Fruit fly (Drosophila melanogaster) whole organism, embryonic: ENCODE results near the gene CG17906.

Experiments
- B-H2 ChIP-seq: fragments of 200-800 bp; sonication (Bioruptor generic); optimal IDR thresholded peaks from 2 replicates; lab custom pipeline; 2018; ENCODE audit warnings: missing biosample characterization, mild to moderate bottlenecking, missing genetic modification characterization
- Bteb2 ChIP-seq: fragments of 200-800 bp; sonication (Bioruptor generic); optimal IDR thresholded peaks from 2 replicates; lab custom pipeline; 2016; ENCODE audit warnings: missing biosample characterization, missing genetic modification characterization
- CG10209 ChIP-seq: fragments of 200-800 bp; sonication (Bioruptor generic); optimal IDR thresholded peaks from 3 replicates; lab custom pipeline; 2017; ENCODE audit warnings: missing biosample characterization, mild to moderate bottlenecking, missing genetic modification characterization, missing genetic modification reagents
- CG11560 ChIP-seq: fragments of 200-800 bp; sonication (Bioruptor generic); IDR thresholded peaks from 3 replicates; pipeline ENCODE4 v1.3.6; 2022; ENCODE audit warnings: missing biosample characterization, missing genetic modification characterization
- CG12155 ChIP-seq: fragments of 200-800 bp; sonication (Bioruptor generic); optimal IDR thresholded peaks from 3 replicates; lab custom pipeline; 2016; ENCODE audit warnings: missing biosample characterization, missing genetic modification characterization
- CG12299 ChIP-seq: fragments of 200-800 bp; sonication (Bioruptor generic); optimal IDR thresholded peaks from 2 replicates; lab custom pipeline; 2018; ENCODE audit warnings: missing biosample characterization, mild to moderate bottlenecking, missing genetic modification characterization
- CG13123 ChIP-seq: fragments of 200-800 bp; sonication (Bioruptor generic); optimal IDR thresholded peaks from 2 replicates; lab custom pipeline; 2016; ENCODE audit warnings: missing biosample characterization, missing genetic modification characterization
- CG18619 ChIP-seq: fragments of 200-800 bp; sonication (Bioruptor generic); optimal IDR thresholded peaks from 3 replicates; lab custom pipeline; 2017; ENCODE audit warnings: missing biosample characterization, mild to moderate bottlenecking, missing genetic modification characterization
- CG2678 ChIP-seq: fragments of 200-800 bp; sonication (Bioruptor generic); optimal IDR thresholded peaks from 3 replicates; lab custom pipeline; 2019; ENCODE audit warnings: missing biosample characterization, mild to moderate bottlenecking, missing genetic modification characterization, moderate library complexity
- CG30431 ChIP-seq: fragments of 200-800 bp; sonication (Bioruptor generic); optimal IDR thresholded peaks from 2 replicates; lab custom pipeline; 2017; ENCODE audit warnings: missing biosample characterization, missing genetic modification characterization
- CG4404 ChIP-seq: fragments of 200-800 bp; sonication (Bioruptor generic); IDR thresholded peaks from 2 replicates; pipeline ENCODE4 v1.3.6; 2022; ENCODE audit warnings: missing biosample characterization, missing genetic modification characterization
- CG4730 ChIP-seq: fragments of 200-800 bp; sonication (Bioruptor generic); IDR thresholded peaks from 2 replicates; pipeline ENCODE4 v1.3.6; 2022; ENCODE audit warnings: missing biosample characterization, missing genetic modification characterization
- CG6175 ChIP-seq: fragments of 200-800 bp; sonication (Bioruptor generic); IDR thresholded peaks from 3 replicates; pipeline ENCODE4 v1.3.6; 2022; ENCODE audit warnings: missing biosample characterization, missing genetic modification characterization
- CG6683 ChIP-seq: fragments of 200-800 bp; sonication (Bioruptor generic); optimal IDR thresholded peaks from 2 replicates; lab custom pipeline; 2017; ENCODE audit warnings: missing biosample characterization, mild to moderate bottlenecking, missing genetic modification characterization, missing genetic modification reagents
- CG8089 ChIP-seq: fragments of 200-800 bp; sonication (Bioruptor generic); optimal IDR thresholded peaks from 3 replicates; lab custom pipeline; 2016; ENCODE audit warnings: missing biosample characterization, missing genetic modification characterization
- CG8359 ChIP-seq: fragments of 200-800 bp; sonication (Bioruptor generic); optimal IDR thresholded peaks from 2 replicates; lab custom pipeline; 2017; ENCODE audit warnings: missing biosample characterization, mild to moderate bottlenecking, missing genetic modification characterization, borderline replicate concordance
- CG8478 ChIP-seq: fragments of >200 bp; optimal IDR thresholded peaks from 2 replicates; lab custom pipeline; 2018
- D ChIP-seq, 2 experiments: fragments of 200-800 bp in 1 of 2; fragments of >200 bp in 1 of 2; sonication (Bioruptor generic) in 1 of 2; optimal IDR thresholded peaks; 2 replicates in 1 of 2; 3 replicates in 1 of 2; lab custom pipeline; 2017; ENCODE audit warnings: mild to moderate bottlenecking in 1 of 2, missing biosample characterization in 1 of 2, missing genetic modification characterization in 1 of 2, missing genetic modification reagents in 1 of 2
- Dfd ChIP-seq, 2 experiments: fragments of >200 bp; optimal IDR thresholded peaks; 2 replicates each; lab custom pipeline; 2017; ENCODE audit warnings: missing biosample characterization in 2 of 2, missing genetic modification characterization in 2 of 2
- HLHmδ ChIP-seq: fragments of 200-800 bp; sonication (Bioruptor generic); optimal IDR thresholded peaks from 2 replicates; lab custom pipeline; 2018; ENCODE audit warnings: missing biosample characterization, mild to moderate bottlenecking, missing genetic modification characterization, moderate library complexity
- HmgZ ChIP-seq: fragments of 200-800 bp; sonication (Bioruptor generic); optimal IDR thresholded peaks from 2 replicates; lab custom pipeline; 2018; ENCODE audit warnings: missing biosample characterization, mild to moderate bottlenecking, missing genetic modification characterization
- Hmx ChIP-seq: fragments of 200-800 bp; sonication (Bioruptor generic); optimal IDR thresholded peaks from 2 replicates; lab custom pipeline; 2016; ENCODE audit warnings: missing biosample characterization, missing genetic modification characterization
- Hr3 ChIP-seq: fragments of 200-800 bp; sonication (Bioruptor generic); optimal IDR thresholded peaks from 3 replicates; lab custom pipeline; 2016; ENCODE audit warnings: missing biosample characterization, missing genetic modification characterization
- MESR4 ChIP-seq: fragments of 200-800 bp; sonication (Bioruptor generic); optimal IDR thresholded peaks from 2 replicates; lab custom pipeline; 2018; ENCODE audit warnings: missing biosample characterization, mild to moderate bottlenecking, missing genetic modification characterization, moderate library complexity
- MTF-1 ChIP-seq: fragments of 200-800 bp; sonication (Bioruptor generic); optimal IDR thresholded peaks from 2 replicates; lab custom pipeline; 2018; ENCODE audit warnings: missing biosample characterization, mild to moderate bottlenecking, missing genetic modification characterization, borderline replicate concordance
- Sin3A ChIP-seq: fragments of >200 bp; optimal IDR thresholded peaks from 2 replicates; lab custom pipeline; 2018
- Sry-β ChIP-seq: fragments of 200-800 bp; sonication (Bioruptor generic); optimal IDR thresholded peaks from 2 replicates; lab custom pipeline; 2018; ENCODE audit warnings: missing biosample characterization, mild to moderate bottlenecking, missing genetic modification characterization, moderate library complexity
- Taf1 ChIP-seq: fragments of 200-800 bp; sonication (Bioruptor generic); IDR thresholded peaks from 2 replicates; pipeline ENCODE4 v1.3.6; 2022; ENCODE audit warnings: missing biosample characterization, missing genetic modification characterization
- caup ChIP-seq: fragments of 200-800 bp; sonication (Bioruptor generic); optimal IDR thresholded peaks from 3 replicates; lab custom pipeline; 2017; ENCODE audit warnings: missing biosample characterization, mild to moderate bottlenecking, missing genetic modification characterization, moderate library complexity; ENCODE audit not compliant: severe bottlenecking
- dan ChIP-seq: fragments of 200-800 bp; sonication (Bioruptor generic); IDR thresholded peaks from 2 replicates; pipeline ENCODE4 v1.3.6; 2022; ENCODE audit warnings: missing biosample characterization, missing genetic modification characterization
- esg ChIP-seq: fragments of 200-800 bp; sonication (Bioruptor generic); conservative IDR thresholded peaks from 2 replicates; pipeline ENCODE4 v1.3.6; 2022; ENCODE audit warnings: missing biosample characterization, missing genetic modification characterization
- hkb ChIP-seq, 2 experiments: fragments of 200-800 bp in 1 of 2; fragments of >200 bp in 1 of 2; sonication (Bioruptor generic) in 1 of 2; IDR thresholded peaks in 1 of 2; optimal IDR thresholded peaks in 1 of 2; 2 replicates each; pipeline versions ENCODE4 v1.3.6 to Lab custom; 2017 to 2022; ENCODE audit warnings: missing biosample characterization in 1 of 2, missing genetic modification characterization in 1 of 2
- insv ChIP-seq, 2 experiments: fragments of 200-800 bp; sonication (Bioruptor generic); optimal IDR thresholded peaks; 3 replicates each; lab custom pipeline; 2016 to 2018; ENCODE audit warnings: missing biosample characterization in 2 of 2, missing genetic modification characterization in 2 of 2
- pfk ChIP-seq: fragments of 200-800 bp; sonication (Bioruptor generic); optimal IDR thresholded peaks from 2 replicates; lab custom pipeline; 2018; ENCODE audit warnings: missing biosample characterization, mild to moderate bottlenecking, missing genetic modification characterization, moderate library complexity
- row ChIP-seq: fragments of 200-800 bp; sonication (Bioruptor generic); IDR thresholded peaks from 3 replicates; pipeline ENCODE4 v1.3.6; 2022; ENCODE audit warnings: missing biosample characterization, missing genetic modification characterization
- sna ChIP-seq: fragments of 200-800 bp; sonication (Bioruptor generic); IDR thresholded peaks from 2 replicates; pipeline ENCODE4 v1.3.6; 2022; ENCODE audit warnings: missing biosample characterization, missing genetic modification characterization; ENCODE audit not compliant: partially characterized antibody
- sqz ChIP-seq: fragments of 200-800 bp; sonication (Bioruptor generic); optimal IDR thresholded peaks from 3 replicates; lab custom pipeline; 2018; ENCODE audit warnings: missing biosample characterization, mild to moderate bottlenecking, missing genetic modification characterization
- tll ChIP-seq, 2 experiments: fragments of 200-800 bp in 1 of 2; fragments of >200 bp in 1 of 2; sonication (Bioruptor generic) in 1 of 2; optimal IDR thresholded peaks; 2 replicates each; lab custom pipeline; 2017 to 2019; ENCODE audit warnings: missing biosample characterization in 2 of 2, missing genetic modification characterization in 2 of 2, mild to moderate bottlenecking in 1 of 2, moderate library complexity in 1 of 2
- zen2 ChIP-seq: fragments of 200-800 bp; sonication (Bioruptor generic); IDR thresholded peaks from 3 replicates; pipeline ENCODE4 v1.3.6; 2022; ENCODE audit warnings: missing biosample characterization, missing genetic modification characterization; ENCODE audit not compliant: partially characterized antibody

Gene CG17906

DNA sequence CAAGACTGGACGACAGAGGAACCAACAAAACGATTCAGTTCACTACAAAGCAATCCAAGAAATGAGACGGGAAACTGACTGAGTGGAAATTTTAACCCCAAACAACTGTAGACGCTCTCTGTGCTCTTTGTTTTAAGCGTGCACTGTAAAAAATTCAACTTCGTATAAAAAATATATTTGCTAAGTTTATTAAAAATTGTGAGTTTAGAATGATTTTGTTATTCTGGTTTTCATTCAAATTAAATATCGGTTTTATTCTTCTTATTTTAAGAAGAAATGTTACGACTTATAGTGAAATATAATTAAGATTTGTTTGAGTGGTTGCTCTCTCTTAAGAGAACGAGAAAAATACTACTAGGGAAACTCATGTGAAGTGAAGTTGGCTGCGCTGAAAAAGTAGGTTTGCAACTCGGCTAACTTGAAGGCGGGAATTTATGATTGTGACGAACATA is 36.1 kb upstream of the CG17906 start (continued):
- peak; percentile 94 for TF ChIP-seq Bteb2 (GFP tag; lab: Kevin White, UChicago)
- TF ChIP-seq sna (GFP tag; lab: Robert Waterston, UW), result peak; percentile 18; the same call in 1 of the 2 replicates
- TF ChIP-seq tll (GFP tag; optimal IDR thresholded peaks at IDR 0.05; lab: Kevin White, UChicago), result peak in 1 of 2 experiments; percentile 27
- peak; percentile 86; the same call in 2 of the 3 replicates for TF ChIP-seq CG11560 (tag; lab: Robert Waterston, UW)
- no peak for TF ChIP-seq zen2 (GFP tag; lab: Robert Waterston, UW)
- peak; percentile 82 for TF ChIP-seq CG30431 (GFP tag; lab: Kevin White, UChicago)
- peak; percentile 94 for TF ChIP-seq CG2678 (tag; lab: Kevin White, UChicago)
- TF ChIP-seq CG4404 (GFP tag; lab: Robert Waterston, UW), result peak; percentile 94
- TF ChIP-seq Hr3, result peak; percentile 93
- peak; percentile 95 for TF ChIP-seq CG10209 (GFP tag; lab: Kevin White, UChicago)
- no peak for TF ChIP-seq Dfd (GFP tag; optimal IDR thresholded peaks at IDR 0.05; lab: Kevin White, UChicago)
- TF ChIP-seq sqz (GFP tag; lab: Kevin White, UChicago), result peak; percentile 47
- TF ChIP-seq CG4730 (GFP tag; lab: Robert Waterston, UW), result peak; percentile 97
- TF ChIP-seq pfk (GFP tag; lab: Kevin White, UChicago), result peak; percentile 37
- no peak for TF ChIP-seq D (optimal IDR thresholded peaks at IDR 0.05; lab: Kevin White, UChicago)
- peak; percentile 90 for TF ChIP-seq D (GFP tag; optimal IDR thresholded peaks at IDR 0.05; lab: Kevin White, UChicago)
- TF ChIP-seq insv (GFP tag; optimal IDR thresholded peaks at IDR 0.05; lab: Kevin White, UChicago), result peak in 1 of 2 experiments; percentile 46
- peak; percentile 91 for TF ChIP-seq HmgZ (tag; lab: Kevin White, UChicago)
- TF ChIP-seq CG8478 (lab: Kevin White, UChicago), result no peak
- TF ChIP-seq HLHmδ (GFP tag; lab: Kevin White, UChicago), result peak; percentile 77
- TF ChIP-seq CG6175, result peak; percentile 94
- peak; percentile 42 for TF ChIP-seq MESR4
- TF ChIP-seq CG6683 (GFP tag; lab: Kevin White, UChicago), result peak; percentile 80
- peak; percentile 80 for TF ChIP-seq MTF-1 (GFP tag; lab: Kevin White, UChicago)
- no peak for TF ChIP-seq hkb (optimal IDR thresholded peaks at IDR 0.05; lab: Kevin White, UChicago)
- TF ChIP-seq hkb (GFP tag; IDR thresholded peaks at IDR 0.05; lab: Robert Waterston, UW), result peak; percentile 100
- TF ChIP-seq B-H2, result peak; percentile 84
- TF ChIP-seq CG8359 (GFP tag; lab: Kevin White, UChicago), result peak; percentile 68
- peak; percentile 53 for TF ChIP-seq Sry-β (GFP tag; lab: Kevin White, UChicago)
- peak; percentile 97 for TF ChIP-seq esg (GFP tag; lab: Robert Waterston, UW)
- no peak for TF ChIP-seq dan (GFP tag; lab: Robert Waterston, UW)
- peak; percentile 99 for TF ChIP-seq CG13123 (GFP tag; lab: Kevin White, UChicago)
- peak; percentile 93 for TF ChIP-seq CG12299 (tag; lab: Kevin White, UChicago)
- TF ChIP-seq CG12155, result peak; percentile 95
- peak; percentile 99 for TF ChIP-seq row
- TF ChIP-seq CG8089 (GFP tag; lab: Kevin White, UChicago), result peak; percentile 85
- TF ChIP-seq Sin3A, result no peak
- TF ChIP-seq Hmx (GFP tag; lab: Kevin White, UChicago), result peak; percentile 81
- peak; percentile 88 for TF ChIP-seq caup (GFP tag; lab: Kevin White, UChicago)
- peak; percentile 78 for TF ChIP-seq Taf1 (GFP tag; lab: Robert Waterston, UW)
- TF ChIP-seq CG18619 (GFP tag; lab: Kevin White, UChicago), result peak; percentile 92
